Fruit fly (Drosophila melanogaster) Kc167 (cell line): Measurements from ENCODE around the gene CG17931.

Experiments
- h ChIP-seq: fragments of >200 bp; optimal IDR thresholded peaks from 3 replicates; lab custom pipeline; 2018; ENCODE audit warnings: missing external identifiers
- insv ChIP-seq: fragments of >200 bp; optimal IDR thresholded peaks from 3 replicates; lab custom pipeline; 2018; ENCODE audit warnings: missing external identifiers

- no peak for TF ChIP-seq h (lab: Kevin White, UChicago)
- no peak for TF ChIP-seq insv (lab: Kevin White, UChicago)
Observed at dm6 chr3R:16340610-16341009, 18.7 kb downstream of the CG17931 start.
